Worm (Caenorhabditis elegans): Measurements from ENCODE around the gene Y39H10B.3.

The Y39H10B.3 gene

ce11 chrV:3668464-3668863 lies 2.1 kb upstream of the Y39H10B.3 start, which contains the start of gene Y39H10B.2:
Gene Y39H10B.2, plus strand, starts transcription at chrV:3668764.
- TF ChIP-seq dao-5 (tag; optimal IDR thresholded peaks at IDR 0.05) = no peak
- TF ChIP-seq W03F9.2 (tag; optimal IDR thresholded peaks at IDR 0.05) = no peak
- TF ChIP-seq him-1 (tag; optimal IDR thresholded peaks at IDR 0.05) = no peak

- TF ChIP-seq him-1 (tag; optimal IDR thresholded peaks at IDR 0.05) (no peak), dao-5 (tag; optimal IDR thresholded peaks at IDR 0.05) (no peak), W03F9.2 (tag; optimal IDR thresholded peaks at IDR 0.05) (no peak)
Observed at ce11 chrV:3673080-3673479, 2.5 kb downstream of the Y39H10B.3 start, which contains the start of gene pals-33. Gene pals-33, plus strand, starts transcription at chrV:3673380.

- TF ChIP-seq dao-5 (tag; optimal IDR thresholded peaks at IDR 0.05) = no peak
- no peak for TF ChIP-seq him-1 (tag; optimal IDR thresholded peaks at IDR 0.05)
- no peak for TF ChIP-seq W03F9.2 (tag; optimal IDR thresholded peaks at IDR 0.05)
Observed at ce11 chrV:3677212-3677611, 6.6 kb downstream of the Y39H10B.3 start.

- TF ChIP-seq him-1 (tag; optimal IDR thresholded peaks at IDR 0.05) (no peak), dao-5 (tag; optimal IDR thresholded peaks at IDR 0.05) (no peak)
Observed at ce11 chrV:3678513-3678912, 7.9 kb downstream of the Y39H10B.3 start.

ce11 chrV:3682553-3682952 lies 12.0 kb downstream of the Y39H10B.3 start, which contains the start of gene W08A12.3:
Gene W08A12.3, plus strand, starts transcription at chrV:3682853.
- TF ChIP-seq W03F9.2 (tag; optimal IDR thresholded peaks at IDR 0.05) (no peak), dao-5 (tag; optimal IDR thresholded peaks at IDR 0.05) (no peak), him-1 (tag; optimal IDR thresholded peaks at IDR 0.05) (no peak)

- TF ChIP-seq dao-5 (tag; optimal IDR thresholded peaks at IDR 0.05) = no peak
- no peak for TF ChIP-seq him-1 (tag; optimal IDR thresholded peaks at IDR 0.05)
- no peak for TF ChIP-seq W03F9.2 (tag; optimal IDR thresholded peaks at IDR 0.05)
Observed at ce11 chrV:3685790-3686208, 15.2 kb downstream of the Y39H10B.3 start, which contains the start of gene W08A12.2. Gene W08A12.2, minus strand, starts transcription at chrV:3685892.

ce11 chrV:3686292-3686691 lies 15.7 kb downstream of the Y39H10B.3 start:
- TF ChIP-seq dao-5 (tag; optimal IDR thresholded peaks at IDR 0.05) (no peak), him-1 (tag; optimal IDR thresholded peaks at IDR 0.05) (no peak)

ce11 chrV:3686899-3687298 lies 16.3 kb downstream of the Y39H10B.3 start, which contains the start of gene unc-132:
Gene unc-132, plus strand, starts transcription at chrV:3687106.
- TF ChIP-seq dao-5 (tag; optimal IDR thresholded peaks at IDR 0.05) (no peak), W03F9.2 (tag; optimal IDR thresholded peaks at IDR 0.05) (no peak), him-1 (tag; optimal IDR thresholded peaks at IDR 0.05) (no peak)

ce11 chrV:3688733-3689132 lies 18.1 kb downstream of the Y39H10B.3 start:
- TF ChIP-seq him-1 (tag; optimal IDR thresholded peaks at IDR 0.05) (no peak), W03F9.2 (tag; optimal IDR thresholded peaks at IDR 0.05) (no peak), dao-5 (tag; optimal IDR thresholded peaks at IDR 0.05) (no peak)

ce11 chrV:3692613-3693012 lies 22.0 kb downstream of the Y39H10B.3 start:
- no peak for TF ChIP-seq W03F9.2 (tag; optimal IDR thresholded peaks at IDR 0.05)
- TF ChIP-seq dao-5 (tag; optimal IDR thresholded peaks at IDR 0.05) = no peak
- TF ChIP-seq him-1 (tag; optimal IDR thresholded peaks at IDR 0.05) = no peak

ce11 chrV:3693657-3694056 lies 23.1 kb downstream of the Y39H10B.3 start:
- TF ChIP-seq him-1 (tag; optimal IDR thresholded peaks at IDR 0.05) = no peak
- TF ChIP-seq W03F9.2 (tag; optimal IDR thresholded peaks at IDR 0.05) = no peak
- TF ChIP-seq dao-5 (tag; optimal IDR thresholded peaks at IDR 0.05) = no peak

ce11 chrV:3695254-3695653 lies 24.7 kb downstream of the Y39H10B.3 start:
- TF ChIP-seq him-1 (tag; optimal IDR thresholded peaks at IDR 0.05) (no peak), W03F9.2 (tag; optimal IDR thresholded peaks at IDR 0.05) (no peak), dao-5 (tag; optimal IDR thresholded peaks at IDR 0.05) (no peak)

ce11 chrV:3697071-3697470 lies 26.5 kb downstream of the Y39H10B.3 start:
- no peak for TF ChIP-seq W03F9.2 (tag; optimal IDR thresholded peaks at IDR 0.05)
- TF ChIP-seq dao-5 (tag; optimal IDR thresholded peaks at IDR 0.05) = no peak
- TF ChIP-seq him-1 (tag; optimal IDR thresholded peaks at IDR 0.05) = no peak

- TF ChIP-seq W03F9.2 (tag; optimal IDR thresholded peaks at IDR 0.05) (no peak), dao-5 (tag; optimal IDR thresholded peaks at IDR 0.05) (no peak), him-1 (tag; optimal IDR thresholded peaks at IDR 0.05) (no peak)
Observed at ce11 chrV:3698497-3698896, 27.9 kb downstream of the Y39H10B.3 start.

ce11 chrV:3702998-3703397 lies 32.4 kb downstream of the Y39H10B.3 start:
- no peak for TF ChIP-seq him-1 (tag; optimal IDR thresholded peaks at IDR 0.05)
- TF ChIP-seq W03F9.2 (tag; optimal IDR thresholded peaks at IDR 0.05) = no peak
- no peak for TF ChIP-seq dao-5 (tag; optimal IDR thresholded peaks at IDR 0.05)
